Fruit fly (Drosophila melanogaster): ENCODE measurements around the gene c11.1.
A peak's percentile ranks its signal among the peaks of the same experiment; 100 is the strongest.

Gene c11.1

DNA sequence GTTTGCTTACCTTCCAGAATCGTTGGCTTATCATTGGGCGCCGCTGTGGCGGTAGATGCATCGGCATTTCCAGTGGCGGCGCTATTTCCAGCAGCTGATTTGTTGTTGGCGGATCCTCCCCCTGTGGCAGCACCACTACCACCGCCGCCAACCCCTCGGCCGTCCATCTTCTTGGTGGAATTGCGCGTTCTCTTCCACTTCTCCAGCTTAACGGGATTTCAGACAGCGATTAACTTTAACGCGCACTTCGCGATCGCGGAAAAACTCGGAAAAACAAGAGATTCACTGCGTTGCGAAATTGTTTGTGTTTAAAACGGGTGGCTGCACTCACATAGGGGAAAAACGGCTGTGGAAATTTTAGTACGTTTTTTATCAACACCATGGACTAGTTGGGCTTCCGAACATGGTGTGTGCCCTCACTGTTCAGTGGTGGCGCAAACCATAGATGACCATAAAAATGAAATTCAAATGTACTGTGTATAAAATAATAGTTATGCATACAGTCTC is at the start of gene c11.1:
Gene c11.1, minus strand, starts transcription at position 335 of the 507 bp plus-strand sequence.
- no peak for TF ChIP-seq jim (GFP tag; optimal IDR thresholded peaks at IDR 0.05)
- no peak for TF ChIP-seq psq (GFP tag; optimal IDR thresholded peaks at IDR 0.05)
- no peak for TF ChIP-seq br (GFP tag; optimal IDR thresholded peaks at IDR 0.05)
- no peak for TF ChIP-seq Jra (GFP tag; optimal IDR thresholded peaks at IDR 0.05)
- TF ChIP-seq fru (GFP tag; optimal IDR thresholded peaks at IDR 0.05), result no peak
- TF ChIP-seq tai (GFP tag; optimal IDR thresholded peaks at IDR 0.05), result no peak
- TF ChIP-seq CG32264 (GFP tag; optimal IDR thresholded peaks at IDR 0.05), result no peak
- no peak for TF ChIP-seq Dfd (GFP tag; optimal IDR thresholded peaks at IDR 0.05)
- no peak for TF ChIP-seq woc (GFP tag; optimal IDR thresholded peaks at IDR 0.05)
- TF ChIP-seq sv (GFP tag; optimal IDR thresholded peaks at IDR 0.05), result no peak
- TF ChIP-seq dl (GFP tag; optimal IDR thresholded peaks at IDR 0.05; ENCODE audit: insufficient read depth in 1 of 2, partially characterized antibody in 2 of 2), result no peak
- TF ChIP-seq Rel (GFP tag; optimal IDR thresholded peaks at IDR 0.05), result no peak
- peak; percentile 91 for TF ChIP-seq Rel (tag; optimal IDR thresholded peaks at IDR 0.05)
- no peak for TF ChIP-seq CG9705 (GFP tag; optimal IDR thresholded peaks at IDR 0.05)
- TF ChIP-seq HLH106 (tag; optimal IDR thresholded peaks at IDR 0.05), result no peak
- TF ChIP-seq Vsx2 (GFP tag; optimal IDR thresholded peaks at IDR 0.05; ENCODE audit: partially characterized antibody), result no peak
- no peak for TF ChIP-seq N (GFP tag; optimal IDR thresholded peaks at IDR 0.05)
- TF ChIP-seq Hr78 (GFP tag; optimal IDR thresholded peaks at IDR 0.05), result no peak
- peak; percentile 0 for TF ChIP-seq Sp1 (GFP tag; optimal IDR thresholded peaks at IDR 0.05)
- peak; percentile 43 for TF ChIP-seq Myc (optimal IDR thresholded peaks at IDR 0.05)
- TF ChIP-seq Dif (GFP tag; optimal IDR thresholded peaks at IDR 0.05; ENCODE audit: partially characterized antibody), result no peak
- TF ChIP-seq usp (GFP tag; optimal IDR thresholded peaks at IDR 0.05), result no peak
- peak; percentile 3 for TF ChIP-seq h (GFP tag; optimal IDR thresholded peaks at IDR 0.05)
- TF ChIP-seq rgr (GFP tag; optimal IDR thresholded peaks at IDR 0.05), result no peak
- TF ChIP-seq lola (GFP tag; optimal IDR thresholded peaks at IDR 0.05), result no peak
- TF ChIP-seq Mio (GFP tag; optimal IDR thresholded peaks at IDR 0.05), result no peak
- TF ChIP-seq OdsH (GFP tag; optimal IDR thresholded peaks at IDR 0.05), result no peak
- no peak for TF ChIP-seq Hr83 (GFP tag; optimal IDR thresholded peaks at IDR 0.05; ENCODE audit: poor library complexity, severe bottlenecking)
- TF ChIP-seq CrebA (GFP tag; optimal IDR thresholded peaks at IDR 0.05; ENCODE audit: borderline replicate concordance), result no peak

DNA sequence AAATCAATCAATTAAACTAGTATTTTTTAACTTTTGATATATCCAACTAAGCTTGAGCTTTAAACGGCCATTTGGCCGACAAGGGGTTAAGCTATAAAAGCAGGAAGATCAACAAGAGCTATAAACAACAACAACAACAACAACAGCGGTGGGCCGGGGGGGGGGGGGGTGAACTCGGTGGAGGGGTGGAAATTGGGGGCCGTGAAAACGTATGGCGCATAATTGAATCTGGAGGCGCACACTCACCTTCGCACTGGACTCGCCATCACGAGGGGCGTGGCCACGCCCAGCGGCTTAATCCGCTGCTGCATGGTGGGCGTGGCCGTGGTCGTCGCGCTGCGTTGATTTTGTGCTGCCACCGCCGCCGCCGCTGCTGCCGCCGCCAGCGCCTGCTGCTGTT is 49.3 kb upstream of the c11.1 start:
- TF ChIP-seq OdsH (GFP tag; optimal IDR thresholded peaks at IDR 0.05), result no peak
- TF ChIP-seq psq (GFP tag; optimal IDR thresholded peaks at IDR 0.05), result no peak
- no peak for TF ChIP-seq brk (GFP tag; optimal IDR thresholded peaks at IDR 0.05)
- TF ChIP-seq GATAd (GFP tag; optimal IDR thresholded peaks at IDR 0.05), result no peak
- no peak for TF ChIP-seq h (GFP tag; optimal IDR thresholded peaks at IDR 0.05)
- TF ChIP-seq jim (GFP tag; optimal IDR thresholded peaks at IDR 0.05), result no peak
- TF ChIP-seq usp (GFP tag; optimal IDR thresholded peaks at IDR 0.05), result no peak
- TF ChIP-seq Sp1 (GFP tag; optimal IDR thresholded peaks at IDR 0.05), result no peak
- TF ChIP-seq Vsx2 (GFP tag; optimal IDR thresholded peaks at IDR 0.05; ENCODE audit: partially characterized antibody), result no peak
- TF ChIP-seq sv (GFP tag; optimal IDR thresholded peaks at IDR 0.05), result no peak

DNA sequence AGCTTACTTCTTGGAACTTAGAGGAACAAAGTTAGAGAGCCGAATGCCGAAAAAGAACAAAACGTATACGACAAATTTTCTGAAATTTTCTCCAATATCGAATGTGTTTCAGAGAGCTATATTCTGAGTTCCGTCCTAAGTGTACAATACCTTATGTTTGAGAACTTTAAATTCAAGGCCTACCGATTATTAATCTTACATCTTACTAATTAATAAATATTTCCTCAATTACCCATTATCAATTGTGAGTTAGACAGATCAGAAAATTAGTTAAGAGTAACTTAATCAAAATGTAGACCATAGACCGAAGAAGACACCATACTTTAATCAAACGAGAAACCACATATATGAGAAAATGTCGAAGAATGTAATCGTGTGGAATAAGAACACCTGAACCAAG is 47.5 kb upstream of the c11.1 start, which contains the start of gene CG34450:
Gene CG34450, minus strand, starts transcription at position 101 of the 400 bp plus-strand sequence.
- no peak for TF ChIP-seq Mio (GFP tag; optimal IDR thresholded peaks at IDR 0.05)
- TF ChIP-seq br (GFP tag; optimal IDR thresholded peaks at IDR 0.05), result no peak
- no peak for TF ChIP-seq Rel (GFP tag; optimal IDR thresholded peaks at IDR 0.05)
- no peak for TF ChIP-seq Rel (tag; optimal IDR thresholded peaks at IDR 0.05)

DNA sequence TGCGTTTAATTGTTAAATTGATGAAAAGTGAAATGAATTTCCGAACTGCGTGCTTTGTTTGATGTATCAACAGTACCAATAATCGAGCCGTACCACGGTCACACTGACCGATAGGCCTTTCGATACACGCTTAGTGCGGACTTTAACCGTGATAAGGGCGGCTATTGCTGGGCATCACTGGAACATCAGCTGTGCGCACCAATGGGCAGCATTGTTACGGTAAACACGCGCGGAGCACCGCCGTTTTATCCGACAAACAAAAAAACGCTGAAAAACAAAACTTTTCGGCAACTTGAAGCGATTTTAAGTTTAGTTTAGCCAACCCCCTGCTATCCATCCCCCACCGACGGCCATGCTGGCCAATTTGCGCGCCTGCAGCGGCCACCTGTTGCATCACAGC is 36.2 kb upstream of the c11.1 start, which contains the start of the genes c12.1 and c12.2:
Gene c12.1, minus strand, starts transcription at position 84 of the 400 bp plus-strand sequence.
Gene c12.2, plus strand, starts transcription at position 220 of the 400 bp plus-strand sequence.
- TF ChIP-seq Hnf4 (GFP tag; optimal IDR thresholded peaks at IDR 0.05), result no peak
- TF ChIP-seq h (GFP tag; optimal IDR thresholded peaks at IDR 0.05), result peak; percentile 19
- no peak for TF ChIP-seq Dfd (GFP tag; optimal IDR thresholded peaks at IDR 0.05)
- no peak for TF ChIP-seq Jra (GFP tag; optimal IDR thresholded peaks at IDR 0.05)
- no peak for TF ChIP-seq rgr (GFP tag; optimal IDR thresholded peaks at IDR 0.05)
- no peak for TF ChIP-seq Rel (GFP tag; optimal IDR thresholded peaks at IDR 0.05)
- no peak for TF ChIP-seq Rel (tag; optimal IDR thresholded peaks at IDR 0.05)
- no peak for TF ChIP-seq sage (GFP tag; optimal IDR thresholded peaks at IDR 0.05)
- no peak for TF ChIP-seq pan (optimal IDR thresholded peaks at IDR 0.05)
- TF ChIP-seq Sp1 (GFP tag; optimal IDR thresholded peaks at IDR 0.05), result no peak
- no peak for TF ChIP-seq N (GFP tag; optimal IDR thresholded peaks at IDR 0.05)
- no peak for TF ChIP-seq HLH106 (tag; optimal IDR thresholded peaks at IDR 0.05)
- TF ChIP-seq Mio (GFP tag; optimal IDR thresholded peaks at IDR 0.05), result no peak
- no peak for TF ChIP-seq Abd-B (GFP tag; optimal IDR thresholded peaks at IDR 0.05)
- no peak for TF ChIP-seq dsf (GFP tag; optimal IDR thresholded peaks at IDR 0.05; ENCODE audit: borderline replicate concordance)
- TF ChIP-seq fru (GFP tag; optimal IDR thresholded peaks at IDR 0.05), result no peak
- TF ChIP-seq jim (GFP tag; optimal IDR thresholded peaks at IDR 0.05), result no peak
- peak; percentile 48 for TF ChIP-seq Myc (optimal IDR thresholded peaks at IDR 0.05)
- no peak for TF ChIP-seq br (GFP tag; optimal IDR thresholded peaks at IDR 0.05)
- peak; percentile 88 for TF ChIP-seq GATAd (GFP tag; optimal IDR thresholded peaks at IDR 0.05)
- no peak for TF ChIP-seq psq (GFP tag; optimal IDR thresholded peaks at IDR 0.05)
- no peak for TF ChIP-seq Dif (GFP tag; optimal IDR thresholded peaks at IDR 0.05; ENCODE audit: partially characterized antibody)
- no peak for TF ChIP-seq Vsx2 (GFP tag; optimal IDR thresholded peaks at IDR 0.05; ENCODE audit: partially characterized antibody)
- TF ChIP-seq Hr83 (GFP tag; optimal IDR thresholded peaks at IDR 0.05; ENCODE audit: poor library complexity, severe bottlenecking), result no peak
- TF ChIP-seq usp (GFP tag; optimal IDR thresholded peaks at IDR 0.05), result no peak
- TF ChIP-seq dmrt93B (GFP tag; optimal IDR thresholded peaks at IDR 0.05), result no peak
